Fruit fly (Drosophila melanogaster) whole organism, wandering third instar larva: Measurements from ENCODE around the gene Lgr3.

ENCODE experiments used
- Abd-B ChIP-seq: fragments of >200 bp; optimal IDR thresholded peaks from 2 replicates; lab custom pipeline; 2017; ENCODE audit warnings: missing biosample characterization, missing genetic modification characterization
- CG9705 ChIP-seq: fragments of 200-800 bp; sonication (Bioruptor generic); optimal IDR thresholded peaks from 2 replicates; lab custom pipeline; 2018; ENCODE audit warnings: missing biosample characterization, mild to moderate bottlenecking, missing genetic modification characterization
- Dfd ChIP-seq: fragments of >200 bp; optimal IDR thresholded peaks from 2 replicates; lab custom pipeline; 2017; ENCODE audit warnings: missing biosample characterization, missing genetic modification characterization
- Dif ChIP-seq: fragments of 200-275, 200-300 bp; sonication (Bioruptor generic); optimal IDR thresholded peaks from 2 replicates; lab custom pipeline; 2018; ENCODE audit warnings: missing biosample characterization, missing genetic modification characterization; ENCODE audit not compliant: partially characterized antibody
- HLH106 ChIP-seq: fragments of 200-800 bp; optimal IDR thresholded peaks from 3 replicates; lab custom pipeline; 2019; ENCODE audit warnings: missing biosample characterization, mild to moderate bottlenecking, missing genetic modification characterization, moderate library complexity
- Hnf4 ChIP-seq: fragments of 200-800 bp; sonication (Bioruptor generic); optimal IDR thresholded peaks from 2 replicates; lab custom pipeline; 2016; ENCODE audit warnings: missing biosample characterization, mild to moderate bottlenecking, missing genetic modification characterization
- Hr78 ChIP-seq: fragments of >200 bp; optimal IDR thresholded peaks from 2 replicates; lab custom pipeline; 2017; ENCODE audit warnings: missing biosample characterization, missing genetic modification characterization
- Hr83 ChIP-seq: fragments of 200-300 bp; sonication (Bioruptor generic); optimal IDR thresholded peaks from 2 replicates; lab custom pipeline; 2016; ENCODE audit warnings: missing biosample characterization, mild to moderate bottlenecking, missing genetic modification characterization, moderate library complexity; ENCODE audit not compliant: poor library complexity, severe bottlenecking
- Jra ChIP-seq: sonication (Bioruptor generic); optimal IDR thresholded peaks from 2 replicates; lab custom pipeline; 2016; ENCODE audit warnings: missing biosample characterization, missing genetic modification characterization
- Mio ChIP-seq: sonication (Bioruptor generic); optimal IDR thresholded peaks from 2 replicates; lab custom pipeline; 2016; ENCODE audit warnings: missing biosample characterization, missing genetic modification characterization
- Myc ChIP-seq: fragments of >200 bp; optimal IDR thresholded peaks from 2 replicates; lab custom pipeline; 2017
- N ChIP-seq: fragments of >200 bp; optimal IDR thresholded peaks from 2 replicates; lab custom pipeline; 2018; ENCODE audit warnings: missing biosample characterization, missing external identifiers, missing genetic modification characterization
- OdsH ChIP-seq: fragments of 200-800 bp; sonication (Bioruptor generic); optimal IDR thresholded peaks from 2 replicates; lab custom pipeline; 2016; ENCODE audit warnings: missing biosample characterization, mild to moderate bottlenecking, missing genetic modification characterization
- Rel ChIP-seq, 2 experiments: fragments of 200-800 bp; sonication (Bioruptor generic) in 1 of 2; optimal IDR thresholded peaks; 2 replicates in 1 of 2; 3 replicates in 1 of 2; lab custom pipeline; 2016 to 2019; ENCODE audit warnings: mild to moderate bottlenecking in 2 of 2, missing biosample characterization in 2 of 2, missing genetic modification characterization in 2 of 2, moderate library complexity in 1 of 2
- Sp1 ChIP-seq: fragments of 200-800 bp; sonication (Bioruptor generic); optimal IDR thresholded peaks from 3 replicates; lab custom pipeline; 2019; ENCODE audit warnings: missing biosample characterization, mild to moderate bottlenecking, missing genetic modification characterization, moderate library complexity
- Vsx2 ChIP-seq: fragments of 200-300, 225-300 bp; sonication (Bioruptor generic); optimal IDR thresholded peaks from 2 replicates; lab custom pipeline; 2018; ENCODE audit warnings: missing biosample characterization, missing genetic modification characterization; ENCODE audit not compliant: partially characterized antibody
- br ChIP-seq: fragments of 200-800 bp; sonication (Bioruptor generic); optimal IDR thresholded peaks from 2 replicates; lab custom pipeline; 2016; ENCODE audit warnings: missing biosample characterization, missing genetic modification characterization
- dl ChIP-seq, 2 experiments: fragments of 175-275, 200-275 bp in 1 of 2; fragments of 200-275 bp in 1 of 2; sonication (Bioruptor generic); optimal IDR thresholded peaks; lab custom pipeline; 2018; ENCODE audit warnings: mild to moderate bottlenecking in 2 of 2, missing biosample characterization in 2 of 2, missing genetic modification characterization in 2 of 2, moderate library complexity in 2 of 2; ENCODE audit not compliant: partially characterized antibody in 2 of 2, insufficient read depth in 1 of 2
- dmrt93B ChIP-seq: fragments of 200-800 bp; sonication (Bioruptor generic); optimal IDR thresholded peaks from 2 replicates; lab custom pipeline; 2018; ENCODE audit warnings: missing biosample characterization, mild to moderate bottlenecking, missing genetic modification characterization
- ey ChIP-seq: fragments of 200-800 bp; sonication (Bioruptor generic); optimal IDR thresholded peaks from 2 replicates; lab custom pipeline; 2016; ENCODE audit warnings: missing biosample characterization, missing genetic modification characterization
- foxo ChIP-seq, 2 experiments: fragments of 200-800 bp; sonication (Bioruptor generic); optimal IDR thresholded peaks; 2 replicates in 1 of 2; 3 replicates in 1 of 2; lab custom pipeline; 2016 to 2017; ENCODE audit warnings: missing biosample characterization in 2 of 2, missing genetic modification characterization in 2 of 2
- fru ChIP-seq: fragments of 200-800 bp; sonication (Bioruptor generic); optimal IDR thresholded peaks from 3 replicates; lab custom pipeline; 2016; ENCODE audit warnings: missing biosample characterization, mild to moderate bottlenecking, missing genetic modification characterization
- h ChIP-seq: fragments of 200-800 bp; sonication (Bioruptor generic); optimal IDR thresholded peaks from 3 replicates; lab custom pipeline; 2016; ENCODE audit warnings: missing biosample characterization, mild to moderate bottlenecking, missing genetic modification characterization
- lola ChIP-seq: fragments of >200 bp; optimal IDR thresholded peaks from 2 replicates; lab custom pipeline; 2017; ENCODE audit warnings: missing biosample characterization, missing genetic modification characterization
- pan ChIP-seq: fragments of >200 bp; optimal IDR thresholded peaks from 2 replicates; lab custom pipeline; 2017
- psq ChIP-seq: fragments of 200-800 bp; sonication (Bioruptor generic); optimal IDR thresholded peaks from 3 replicates; lab custom pipeline; 2017; ENCODE audit warnings: missing biosample characterization, mild to moderate bottlenecking, missing genetic modification characterization, moderate library complexity
- rgr ChIP-seq: fragments of 200-800 bp; sonication (Bioruptor generic); optimal IDR thresholded peaks from 3 replicates; lab custom pipeline; 2016; ENCODE audit warnings: missing biosample characterization, mild to moderate bottlenecking, missing genetic modification characterization
- sage ChIP-seq: fragments of 200-800 bp; sonication (Bioruptor generic); optimal IDR thresholded peaks from 2 replicates; lab custom pipeline; 2016; ENCODE audit warnings: missing biosample characterization, mild to moderate bottlenecking, missing genetic modification characterization
- sv ChIP-seq: fragments of 200-800 bp; sonication (Bioruptor generic); optimal IDR thresholded peaks from 3 replicates; lab custom pipeline; 2016; ENCODE audit warnings: missing biosample characterization, missing genetic modification characterization
- tai ChIP-seq: sonication (Bioruptor generic); optimal IDR thresholded peaks from 2 replicates; lab custom pipeline; 2016; ENCODE audit warnings: missing biosample characterization, missing genetic modification characterization
- usp ChIP-seq: fragments of >200 bp; optimal IDR thresholded peaks from 2 replicates; lab custom pipeline; 2017; ENCODE audit warnings: missing biosample characterization, missing genetic modification characterization
- woc ChIP-seq: sonication (Bioruptor generic); optimal IDR thresholded peaks from 2 replicates; lab custom pipeline; 2016; ENCODE audit warnings: missing biosample characterization, mild to moderate bottlenecking, missing genetic modification characterization

The Lgr3 gene

DNA sequence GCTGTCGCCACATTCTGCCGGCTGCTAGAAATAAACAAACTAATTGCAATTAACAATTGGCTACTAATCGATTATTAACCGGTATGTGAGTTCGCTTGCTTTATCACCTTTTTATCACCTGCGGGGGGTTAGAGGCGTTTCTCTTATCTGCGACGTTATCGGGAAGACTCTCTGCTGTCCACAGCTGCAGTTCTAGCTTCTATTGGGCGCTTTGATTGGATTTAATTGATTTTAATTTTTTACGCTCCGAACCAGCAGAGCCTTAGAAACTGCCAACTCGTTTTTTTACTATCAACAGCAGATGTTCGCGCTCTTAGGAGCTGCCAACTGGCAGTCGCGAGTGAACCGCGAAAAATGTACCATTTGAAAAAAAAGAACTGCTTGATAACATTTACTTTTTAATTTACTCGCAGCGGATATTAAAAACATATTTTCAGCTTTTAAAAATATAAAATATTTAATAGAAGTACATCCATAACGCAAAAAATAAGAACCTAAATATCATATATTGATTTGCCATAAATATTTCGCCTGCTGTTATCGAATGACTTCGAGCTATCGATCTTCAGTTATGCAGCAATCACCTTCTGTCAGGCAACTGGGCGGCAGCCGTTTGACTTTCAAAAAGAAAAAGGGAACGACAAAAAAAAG is 38.9 kb upstream of the Lgr3 start, which contains the start of gene Ssadh:
TSS of gene Ssadh (minus strand) at position 300 of the 651 bp plus-strand sequence.
- TF ChIP-seq Dfd (no peak), dl (GFP tag; optimal IDR thresholded peaks at IDR 0.05; lab: Kevin White, UChicago; ENCODE audit: insufficient read depth in 1 of 2, partially characterized antibody in 2 of 2) (peak in 1 of 2 experiments; percentile 28), Myc (lab: Kevin White, UChicago) (peak; percentile 19), pan (no peak), Dif (GFP tag; lab: Kevin White, UChicago) (peak; percentile 84), Vsx2 (GFP tag; lab: Kevin White, UChicago) (peak; percentile 21), Hr83 (GFP tag; lab: Kevin White, UChicago) (no peak)

DNA sequence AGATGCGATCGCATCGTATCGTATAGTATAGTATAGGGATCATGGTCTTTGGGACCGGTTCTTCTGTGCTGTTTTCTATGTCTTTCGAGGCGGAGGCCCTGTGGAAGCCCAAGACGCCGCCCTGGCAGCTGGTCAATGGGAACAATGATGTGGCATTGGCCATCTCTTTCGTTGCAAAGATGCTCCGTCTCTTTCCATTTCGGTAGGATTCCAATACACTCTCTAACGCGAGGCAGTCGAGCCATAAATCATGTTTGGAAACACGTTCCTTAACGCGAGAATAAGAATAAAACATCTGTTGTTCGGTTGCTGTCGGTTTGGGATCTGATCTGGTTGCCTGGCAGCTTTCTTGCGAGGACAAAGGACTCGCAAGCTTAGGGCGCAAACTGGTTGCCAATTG is 37.0 kb upstream of the Lgr3 start:
- TF ChIP-seq usp (GFP tag; lab: Kevin White, UChicago) (no peak), Dfd (no peak)

DNA sequence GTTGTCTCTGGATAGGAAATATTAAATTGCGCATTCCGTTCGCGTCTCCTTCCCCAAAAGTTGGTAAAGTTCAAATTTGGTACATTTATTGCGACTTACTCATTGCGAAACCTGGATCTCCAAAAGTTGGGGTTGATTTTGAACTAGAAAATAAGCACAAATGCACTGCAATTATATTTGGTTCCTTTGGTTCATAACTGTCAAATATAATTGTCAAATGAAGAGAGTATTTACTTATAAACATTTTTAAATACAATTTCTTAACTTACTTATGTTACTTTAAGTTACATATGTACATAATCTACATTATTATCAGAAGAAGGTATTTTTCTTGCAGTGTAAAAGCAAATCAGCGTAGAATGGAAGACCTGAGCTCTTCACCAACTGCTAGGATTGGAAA is 35.1 kb upstream of the Lgr3 start:
- TF ChIP-seq usp (GFP tag; lab: Kevin White, UChicago) (no peak), Mio (no peak), CG9705 (GFP tag; lab: Kevin White, UChicago) (no peak), Hr78 (GFP tag; lab: Kevin White, UChicago) (no peak), foxo (GFP tag; optimal IDR thresholded peaks at IDR 0.05; lab: Kevin White, UChicago) (no peak), lola (GFP tag; lab: Kevin White, UChicago) (no peak)

DNA sequence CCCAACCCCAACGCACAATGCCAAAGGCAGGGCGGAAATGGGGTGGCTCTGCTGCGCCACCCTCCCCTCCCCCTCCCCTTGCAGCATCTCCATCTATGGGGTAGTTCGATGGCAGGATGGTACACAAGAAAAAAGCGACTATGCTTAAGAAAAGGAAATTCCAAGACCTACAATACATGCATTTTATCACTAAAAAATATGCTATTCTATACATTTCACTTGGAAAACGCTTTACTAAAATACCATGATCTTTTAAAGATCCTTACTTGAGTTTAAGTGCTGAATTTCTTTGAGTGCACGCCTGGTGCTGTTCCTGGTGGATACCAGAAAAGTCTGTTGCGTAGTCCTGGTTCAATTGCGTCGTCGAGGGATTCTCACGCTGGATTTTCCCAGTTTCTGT is 34.5 kb upstream of the Lgr3 start:
- TF ChIP-seq Dfd, result no peak
- TF ChIP-seq psq (GFP tag; lab: Kevin White, UChicago), result peak; percentile 11
- TF ChIP-seq br (GFP tag; lab: Kevin White, UChicago), result peak; percentile 52
- TF ChIP-seq fru (GFP tag; lab: Kevin White, UChicago), result peak; percentile 59
- peak; percentile 17 for TF ChIP-seq Hnf4
- no peak for TF ChIP-seq tai (GFP tag; lab: Kevin White, UChicago)
- no peak for TF ChIP-seq usp (GFP tag; lab: Kevin White, UChicago)
- TF ChIP-seq Abd-B (GFP tag; lab: Kevin White, UChicago), result no peak
- peak in 1 of 2 experiments; percentile 65 for TF ChIP-seq foxo (GFP tag; optimal IDR thresholded peaks at IDR 0.05; lab: Kevin White, UChicago)
- no peak for TF ChIP-seq Rel (GFP tag; optimal IDR thresholded peaks at IDR 0.05; lab: Kevin White, UChicago)
- no peak for TF ChIP-seq Rel (tag; optimal IDR thresholded peaks at IDR 0.05; lab: Kevin White, UChicago)
- TF ChIP-seq lola (GFP tag; lab: Kevin White, UChicago), result no peak
- TF ChIP-seq woc (GFP tag; lab: Kevin White, UChicago), result peak; percentile 23
- TF ChIP-seq sage, result no peak
- TF ChIP-seq sv (GFP tag; lab: Kevin White, UChicago), result peak; percentile 51
- TF ChIP-seq h (GFP tag; lab: Kevin White, UChicago), result peak; percentile 68
- TF ChIP-seq rgr (GFP tag; lab: Kevin White, UChicago), result peak; percentile 56
- TF ChIP-seq dmrt93B (GFP tag; lab: Kevin White, UChicago), result peak; percentile 23
- peak; percentile 47 for TF ChIP-seq Sp1
- no peak for TF ChIP-seq Jra
- TF ChIP-seq N (GFP tag; lab: Kevin White, UChicago), result no peak
- peak; percentile 56 for TF ChIP-seq HLH106 (tag; lab: Kevin White, UChicago)
- no peak for TF ChIP-seq Hr78 (GFP tag; lab: Kevin White, UChicago)
- peak; percentile 39 for TF ChIP-seq OdsH (GFP tag; lab: Kevin White, UChicago)
- peak; percentile 54 for TF ChIP-seq ey (GFP tag; lab: Kevin White, UChicago)
- TF ChIP-seq dl (GFP tag; optimal IDR thresholded peaks at IDR 0.05; lab: Kevin White, UChicago; ENCODE audit: insufficient read depth in 1 of 2, partially characterized antibody in 2 of 2), result no peak
- TF ChIP-seq, all 38 proteins: peak for 14
